Worm (Caenorhabditis elegans): ENCODE data around the gene Y51A2A.5.

DNA sequence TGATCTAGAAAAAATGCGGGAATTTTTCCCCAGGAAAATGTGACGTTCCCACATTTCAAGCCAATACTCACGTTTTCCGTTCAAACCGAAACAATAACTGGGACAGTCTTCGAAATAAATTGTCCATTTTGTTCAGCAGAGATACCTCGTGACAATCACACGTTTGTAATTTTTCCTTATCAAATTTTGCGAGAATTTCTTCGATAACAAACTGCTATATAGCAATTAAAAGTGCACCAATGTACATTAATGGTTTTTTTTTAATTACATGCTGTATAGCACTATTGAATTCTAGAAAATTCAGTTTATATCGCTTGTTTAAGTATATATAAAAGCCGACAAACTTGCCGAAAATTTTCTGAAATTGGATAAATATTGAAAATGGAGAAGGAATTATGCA, 32.4 kb upstream of the Y51A2A.5 start, which contains the start of gene R10E8.6:
- TF ChIP-seq nhr-11 (tag; optimal IDR thresholded peaks at IDR 0.05) (no peak), rnt-1 (tag; optimal IDR thresholded peaks at IDR 0.05) (no peak), nhr-232 (tag; optimal IDR thresholded peaks at IDR 0.05) (no peak), ama-1 (optimal IDR thresholded peaks at IDR 0.05) (no peak), odd-2 (tag; optimal IDR thresholded peaks at IDR 0.05) (no peak), pag-3 (tag; optimal IDR thresholded peaks at IDR 0.05; ENCODE audit: borderline replicate concordance) (no peak), tbx-7 (tag; optimal IDR thresholded peaks at IDR 0.05) (no peak)

All from whole organism, late embryonic.